Worm (Caenorhabditis elegans): ENCODE data around the gene F20G2.5.

F20G2.5 gene

ce11 chrV:13787225-13787898, 16.1 kb downstream of the F20G2.5 start, which contains the start of the genes F53C11.4 and F53C11.5 (continued):
- peak in 1 of 2 experiments; percentile 71 for TF ChIP-seq unc-62 (GFP tag; optimal IDR thresholded peaks at IDR 0.05 in 1 of 2)
- TF ChIP-seq unc-62 (tag; optimal IDR thresholded peaks at IDR 0.05) = no peak
- no peak for TF ChIP-seq F37D6.2 (tag; optimal IDR thresholded peaks at IDR 0.05)
- TF ChIP-seq zip-2 (tag; optimal IDR thresholded peaks at IDR 0.05) = no peak
- no peak for TF ChIP-seq F10B5.3 (tag; optimal IDR thresholded peaks at IDR 0.05)
- no peak for TF ChIP-seq mdt-29 (GFP tag; IDR thresholded peaks at IDR 0.05)
- no peak for TF ChIP-seq ceh-28 (tag; optimal IDR thresholded peaks at IDR 0.05)
- no peak for TF ChIP-seq nhr-41 (GFP tag; IDR thresholded peaks at IDR 0.05)
- peak; percentile 16 for TF ChIP-seq hlh-30 (tag; optimal IDR thresholded peaks at IDR 0.05; ENCODE audit: insufficient read depth)
- TF ChIP-seq spr-1 (tag; optimal IDR thresholded peaks at IDR 0.05) = no peak

- TF ChIP-seq ceh-20 (GFP tag; IDR thresholded peaks at IDR 0.05) = no peak
- no peak for TF ChIP-seq zfp-2 (tag; optimal IDR thresholded peaks at IDR 0.05)
- no peak for TF ChIP-seq Y48G9A.11 (GFP tag; IDR thresholded peaks at IDR 0.05)
- no peak for TF ChIP-seq ctbp-1 (GFP tag; IDR thresholded peaks at IDR 0.05)
- TF ChIP-seq mep-1 (tag; optimal IDR thresholded peaks at IDR 0.05) = peak; percentile 25
- TF ChIP-seq dmd-6 (GFP tag; IDR thresholded peaks at IDR 0.05) = peak; percentile 29; the same call in 1 of the 2 replicates
- TF ChIP-seq attf-4 (tag; optimal IDR thresholded peaks at IDR 0.05) = no peak
- no peak for TF ChIP-seq nhr-10 (tag; optimal IDR thresholded peaks at IDR 0.05)
- no peak for TF ChIP-seq ztf-11 (tag; optimal IDR thresholded peaks at IDR 0.05)
- no peak for TF ChIP-seq ZK337.2 (GFP tag; IDR thresholded peaks at IDR 0.05)
- no peak for TF ChIP-seq ZK546.5 (tag; optimal IDR thresholded peaks at IDR 0.05)
- no peak for TF ChIP-seq fkh-10 (GFP tag; optimal IDR thresholded peaks at IDR 0.05)
- TF ChIP-seq unc-62 (GFP tag; optimal IDR thresholded peaks at IDR 0.05 in 1 of 2) = no peak
- TF ChIP-seq unc-62 (tag; optimal IDR thresholded peaks at IDR 0.05) = no peak
- TF ChIP-seq nhr-76 (tag; optimal IDR thresholded peaks at IDR 0.05) = no peak
- TF ChIP-seq nhr-237 (tag; optimal IDR thresholded peaks at IDR 0.05) = no peak
- peak; percentile 56 for TF ChIP-seq pqm-1 (tag; optimal IDR thresholded peaks at IDR 0.05)
- no peak for TF ChIP-seq pha-4 (GFP tag; IDR thresholded peaks at IDR 0.05)
- peak; percentile 2 for TF ChIP-seq pha-4 (tag; optimal IDR thresholded peaks at IDR 0.05)
- peak; percentile 1 for TF ChIP-seq mes-2 (tag; optimal IDR thresholded peaks at IDR 0.05; ENCODE audit: poor library complexity, severe bottlenecking)
- no peak for TF ChIP-seq daf-16 (GFP tag; optimal IDR thresholded peaks at IDR 0.05)
- TF ChIP-seq daf-16 (tag; optimal IDR thresholded peaks at IDR 0.05) = peak; percentile 85
- TF ChIP-seq lim-7 (GFP tag; IDR thresholded peaks at IDR 0.05) = no peak
- TF ChIP-seq dmd-8 (GFP tag; IDR thresholded peaks at IDR 0.05) = no peak
- TF ChIP-seq set-16 (GFP tag; IDR thresholded peaks at IDR 0.05) = no peak
- no peak for TF ChIP-seq cey-2 (tag; optimal IDR thresholded peaks at IDR 0.05; ENCODE audit: borderline replicate concordance, insufficient read depth)
- no peak for TF ChIP-seq lsy-2 (tag; optimal IDR thresholded peaks at IDR 0.05)
- peak; percentile 82 for TF ChIP-seq hlh-30 (tag; optimal IDR thresholded peaks at IDR 0.05; ENCODE audit: insufficient read depth)
- TF ChIP-seq aha-1 (tag) = peak; percentile 51
- no peak for TF ChIP-seq spr-3 (GFP tag; optimal IDR thresholded peaks at IDR 0.05)
- no peak for TF ChIP-seq Y105C5A.15 (GFP tag; IDR thresholded peaks at IDR 0.05)
- TF ChIP-seq Y75B8A.6 (GFP tag; IDR thresholded peaks at IDR 0.05) = no peak
- no peak for TF ChIP-seq lin-39 (tag; optimal IDR thresholded peaks at IDR 0.05)
- no peak for TF ChIP-seq spr-1 (tag; optimal IDR thresholded peaks at IDR 0.05)
- peak; percentile 15 for TF ChIP-seq nhr-11 (tag; optimal IDR thresholded peaks at IDR 0.05)
- TF ChIP-seq ceh-28 (tag; optimal IDR thresholded peaks at IDR 0.05) = no peak
- TF ChIP-seq mdl-1 (tag; optimal IDR thresholded peaks at IDR 0.05) = peak in 1 of 2 experiments; percentile 1
- TF ChIP-seq lin-13 (GFP tag; optimal IDR thresholded peaks at IDR 0.05) = no peak
- TF ChIP-seq nhr-25 (tag; optimal IDR thresholded peaks at IDR 0.05; ENCODE audit: borderline replicate concordance, insufficient read depth) = no peak
- TF ChIP-seq dpl-1 (GFP tag; optimal IDR thresholded peaks at IDR 0.05) = no peak
- TF ChIP-seq gei-8 (GFP tag; optimal IDR thresholded peaks at IDR 0.05) = no peak
- TF ChIP-seq nhr-6 (tag; optimal IDR thresholded peaks at IDR 0.05) = no peak
Observed at ce11 chrV:13787948-13788681, 16.8 kb downstream of the F20G2.5 start.

Data from whole organism, L4 larva.